Worm (Caenorhabditis elegans) whole organism, L2 larva: ENCODE data around the gene F52E10.2.

ENCODE experiments used
- C34F6.9 ChIP-seq: fragments of 150-350 bp; optimal IDR thresholded peaks from 2 replicates; lab custom pipeline; 2014; ENCODE audit warnings: missing biosample characterization, missing genetic modification characterization
- R02D3.7 ChIP-seq: fragments of 150-350 bp; optimal IDR thresholded peaks from 2 replicates; lab custom pipeline; 2014; ENCODE audit warnings: missing biosample characterization, missing genetic modification characterization
- ZK546.5 ChIP-seq: sonication (generic microtip); optimal IDR thresholded peaks from 2 replicates; lab custom pipeline; 2017; ENCODE audit warnings: missing biosample characterization, missing genetic modification characterization
- aly-2 ChIP-seq: fragments of 150-350 bp; optimal IDR thresholded peaks from 2 replicates; lab custom pipeline; 2014; ENCODE audit warnings: missing biosample characterization, missing genetic modification characterization
- ceh-82 ChIP-seq: fragments of 150-350 bp; optimal IDR thresholded peaks from 2 replicates; lab custom pipeline; 2014; ENCODE audit warnings: missing biosample characterization, missing genetic modification characterization
- crh-2 ChIP-seq: sonication (generic microtip); optimal IDR thresholded peaks from 2 replicates; lab custom pipeline; 2017; ENCODE audit warnings: missing biosample characterization, missing genetic modification characterization
- dmd-4 ChIP-seq: sonication (generic microtip); optimal IDR thresholded peaks from 2 replicates; lab custom pipeline; 2017; ENCODE audit warnings: missing biosample characterization, missing genetic modification characterization
- egl-27 ChIP-seq: sonication (generic microtip); optimal IDR thresholded peaks from 3 replicates; lab custom pipeline; 2017; ENCODE audit warnings: missing biosample characterization, missing genetic modification reagents, missing genetic modification characterization
- elt-1 ChIP-seq: fragments of 150-350 bp; optimal IDR thresholded peaks from 2 replicates; lab custom pipeline; 2014; ENCODE audit warnings: missing biosample characterization, missing genetic modification characterization
- elt-3 ChIP-seq: sonication (generic microtip); optimal IDR thresholded peaks from 2 replicates; lab custom pipeline; 2017; ENCODE audit warnings: missing biosample characterization, missing genetic modification characterization
- lin-11 ChIP-seq: fragments of 150-350 bp; sonication (generic microtip); optimal IDR thresholded peaks from 2 replicates; lab custom pipeline; 2014; ENCODE audit warnings: missing biosample characterization, missing genetic modification characterization, inconsistent platforms, mixed read lengths
- lin-13 ChIP-seq: fragments of 150-350 bp; optimal IDR thresholded peaks from 2 replicates; lab custom pipeline; 2014; ENCODE audit warnings: missing biosample characterization, missing genetic modification reagents, missing genetic modification characterization
- lsy-2 ChIP-seq, 2 experiments: fragments of 150-350 bp in 1 of 2; sonication (generic microtip) in 1 of 2; optimal IDR thresholded peaks; 2 replicates each; lab custom pipeline; 2014 to 2017; ENCODE audit warnings: missing biosample characterization in 2 of 2, missing genetic modification characterization in 2 of 2
- mab-5 ChIP-seq: fragments of 150-350 bp; optimal IDR thresholded peaks from 2 replicates; lab custom pipeline; 2014; ENCODE audit warnings: missing biosample characterization, missing genetic modification characterization
- nhr-11 ChIP-seq: fragments of 150-350 bp; optimal IDR thresholded peaks from 2 replicates; lab custom pipeline; 2014; ENCODE audit warnings: missing biosample characterization, missing genetic modification characterization
- nhr-129 ChIP-seq: fragments of 150-350 bp; optimal IDR thresholded peaks from 2 replicates; lab custom pipeline; 2014; ENCODE audit warnings: missing biosample characterization, missing genetic modification characterization
- nhr-21 ChIP-seq: fragments of 150-350 bp; optimal IDR thresholded peaks from 2 replicates; lab custom pipeline; 2014; ENCODE audit warnings: missing biosample characterization, missing genetic modification characterization
- nhr-237 ChIP-seq: fragments of 150-350 bp; optimal IDR thresholded peaks from 2 replicates; lab custom pipeline; 2014; ENCODE audit warnings: missing biosample characterization, missing genetic modification characterization
- nhr-6 ChIP-seq: fragments of 150-350 bp; optimal IDR thresholded peaks from 2 replicates; lab custom pipeline; 2014; ENCODE audit warnings: missing biosample characterization, missing genetic modification characterization
- nhr-77 ChIP-seq: fragments of 150-350 bp; optimal IDR thresholded peaks from 2 replicates; lab custom pipeline; 2014; ENCODE audit warnings: missing biosample characterization, missing genetic modification characterization
- peb-1 ChIP-seq: fragments of 150-350 bp; optimal IDR thresholded peaks from 2 replicates; lab custom pipeline; 2014; ENCODE audit warnings: missing biosample characterization, missing genetic modification characterization
- sma-3 ChIP-seq: sonication (generic microtip); optimal IDR thresholded peaks from 2 replicates; lab custom pipeline; 2016; ENCODE audit warnings: missing genetic modification reagents, missing genetic modification characterization, missing compliant biosample characterization
- sma-9 ChIP-seq, 2 experiments: fragments of 150-350 bp in 1 of 2; sonication (generic microtip) in 1 of 2; optimal IDR thresholded peaks; 2 replicates each; lab custom pipeline; 2014 to 2016; ENCODE audit warnings: missing genetic modification characterization in 2 of 2, mild to moderate bottlenecking in 1 of 2, missing biosample characterization in 1 of 2, missing compliant biosample characterization in 1 of 2, missing genetic modification reagents in 1 of 2, moderate library complexity in 1 of 2
- snpc-4 ChIP-seq: fragments of 150-350 bp; optimal IDR thresholded peaks from 2 replicates; lab custom pipeline; 2014; ENCODE audit warnings: missing biosample characterization, missing genetic modification characterization
- ztf-4 ChIP-seq: fragments of 150-350 bp; optimal IDR thresholded peaks from 2 replicates; lab custom pipeline; 2014; ENCODE audit warnings: missing biosample characterization, missing genetic modification characterization

The F52E10.2 gene

DNA sequence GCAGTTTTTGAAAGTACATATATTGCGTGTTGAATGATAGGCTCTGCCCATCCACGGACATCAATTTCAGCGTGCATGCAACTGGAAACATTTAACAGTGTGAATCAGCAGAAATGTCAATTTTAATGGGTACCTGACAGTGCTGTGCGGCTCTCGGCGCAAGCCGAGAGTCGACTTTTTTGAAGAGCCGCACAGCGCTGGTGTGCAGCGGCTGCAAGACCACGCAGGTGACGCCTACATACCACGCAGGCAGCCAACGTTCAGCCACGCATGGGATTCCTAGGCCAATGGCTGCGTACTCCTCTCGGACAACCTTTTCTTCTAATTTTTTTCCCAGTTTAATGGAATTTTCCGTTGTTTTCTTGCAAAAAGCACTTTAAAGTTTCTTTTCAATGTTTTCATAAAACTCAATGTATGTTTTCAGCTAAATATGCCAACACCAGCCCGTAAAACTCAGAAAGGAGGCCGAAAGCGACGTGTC, 38.2 kb downstream of the F52E10.2 start, which contains the start of gene W10G6.1:
Gene W10G6.1 (plus strand): TSS at position 431 of the 481 bp plus-strand sequence.
- no peak for TF ChIP-seq R02D3.7
- TF ChIP-seq mab-5, result no peak
- no peak for TF ChIP-seq egl-27 (tag; lab: Kevin White, UChicago)
- no peak for TF ChIP-seq lin-11 (tag; lab: Kevin White, UChicago)
- TF ChIP-seq ztf-4 (tag; lab: Kevin White, UChicago), result no peak
- TF ChIP-seq sma-3 (GFP tag; lab: Kevin White, UChicago), result no peak
- TF ChIP-seq nhr-6, result no peak
- no peak for TF ChIP-seq nhr-77 (tag; lab: Kevin White, UChicago)
- TF ChIP-seq ceh-82 (tag; lab: Kevin White, UChicago), result no peak
- TF ChIP-seq nhr-11 (tag; lab: Kevin White, UChicago), result no peak
- TF ChIP-seq peb-1, result no peak
- TF ChIP-seq snpc-4, result no peak
- TF ChIP-seq C34F6.9 (tag; lab: Kevin White, UChicago), result no peak
- TF ChIP-seq lsy-2 (tag; optimal IDR thresholded peaks at IDR 0.05; lab: Kevin White, UChicago), result no peak

DNA sequence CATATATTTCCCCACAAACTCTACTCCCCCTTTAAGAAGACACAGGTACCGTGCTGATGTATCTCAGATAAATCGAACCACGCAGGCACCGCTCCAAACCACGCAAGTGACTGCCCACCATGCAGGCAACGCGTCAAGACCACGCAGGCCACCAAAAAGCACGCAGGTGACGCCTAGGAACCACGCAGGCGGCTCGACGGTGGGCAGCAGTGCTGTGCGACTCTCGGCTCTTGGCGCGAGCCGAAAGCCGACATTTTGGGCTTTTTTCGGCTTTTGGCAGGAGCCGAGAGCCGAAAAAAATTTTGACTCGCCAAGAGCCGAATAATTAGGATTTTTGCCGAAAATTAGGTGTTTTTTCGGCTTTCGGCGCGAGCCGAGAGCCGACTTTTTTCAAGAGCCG, 39.9 kb downstream of the F52E10.2 start:
- TF ChIP-seq aly-2 (tag; lab: Kevin White, UChicago), result no peak
- TF ChIP-seq nhr-77 (tag; lab: Kevin White, UChicago), result no peak
- TF ChIP-seq sma-9 (GFP tag; optimal IDR thresholded peaks at IDR 0.05; lab: Kevin White, UChicago), result no peak
- TF ChIP-seq sma-9 (tag; optimal IDR thresholded peaks at IDR 0.05; lab: Kevin White, UChicago), result no peak
- TF ChIP-seq snpc-4, result no peak
- no peak for TF ChIP-seq nhr-237 (tag; lab: Kevin White, UChicago)
- TF ChIP-seq nhr-21 (tag; lab: Kevin White, UChicago), result no peak
- no peak for TF ChIP-seq elt-3
- no peak for TF ChIP-seq crh-2
- TF ChIP-seq, all 48 proteins: peak for 0

DNA sequence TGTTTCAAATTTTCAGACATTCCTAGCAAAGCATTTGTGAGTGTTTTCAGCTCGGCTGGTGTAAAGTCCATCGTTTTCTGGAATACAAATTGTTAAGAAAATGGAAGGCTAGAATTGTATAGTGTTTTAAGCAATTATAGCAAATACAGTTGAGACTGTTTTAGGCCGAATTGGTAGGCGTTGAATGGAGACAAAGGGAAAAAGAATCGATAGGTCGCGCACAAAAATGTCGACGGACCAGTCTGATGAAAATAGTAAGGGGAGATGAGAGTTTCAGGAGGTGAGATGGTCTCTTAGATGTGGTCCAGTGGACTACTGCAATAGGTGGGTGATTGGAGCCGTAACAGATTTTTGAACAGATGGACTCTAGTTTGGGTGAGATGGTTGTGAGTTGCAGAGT, 42.4 kb downstream of the F52E10.2 start:
- TF ChIP-seq lsy-2 (tag; optimal IDR thresholded peaks at IDR 0.05; lab: Kevin White, UChicago), result no peak
- TF ChIP-seq peb-1, result no peak
- no peak for TF ChIP-seq nhr-129 (tag; lab: Kevin White, UChicago)
- TF ChIP-seq ZK546.5 (tag; lab: Kevin White, UChicago), result no peak
- TF ChIP-seq nhr-11 (tag; lab: Kevin White, UChicago), result no peak
- TF ChIP-seq lin-13 (GFP tag; lab: Kevin White, UChicago), result no peak
- no peak for TF ChIP-seq dmd-4 (tag; lab: Kevin White, UChicago)
- no peak for TF ChIP-seq nhr-77 (tag; lab: Kevin White, UChicago)
- TF ChIP-seq R02D3.7, result no peak
- no peak for TF ChIP-seq sma-3 (GFP tag; lab: Kevin White, UChicago)
- TF ChIP-seq elt-1, result no peak
- no peak for TF ChIP-seq nhr-237 (tag; lab: Kevin White, UChicago)
- no peak for TF ChIP-seq ztf-4 (tag; lab: Kevin White, UChicago)
